Worm (Caenorhabditis elegans) whole organism, young adult: Measurements from ENCODE around the gene timm-17B.2.

ENCODE experiments used
- B0035.1 ChIP-seq: sonication (generic microtip); optimal IDR thresholded peaks from 2 replicates; lab custom pipeline; 2016; ENCODE audit warnings: missing genetic modification characterization, mild to moderate bottlenecking, missing compliant biosample characterization, missing genotype, missing genetic modification reagents
- C17E4.6 ChIP-seq: fragments of 200-800 bp; sonication (Bioruptor generic); IDR thresholded peaks from 2 replicates; pipeline ENCODE4 v1.3.6; 2022; ENCODE audit warnings: missing genetic modification reagents, missing genetic modification characterization, missing compliant biosample characterization
- F23B12.7 ChIP-seq: sonication (generic microtip); optimal IDR thresholded peaks from 2 replicates; lab custom pipeline; 2017; ENCODE audit warnings: missing genetic modification characterization, mild to moderate bottlenecking, missing compliant biosample characterization, antibody characterized with exemption, moderate library complexity; ENCODE audit not compliant: insufficient read depth
- F33H1.4 ChIP-seq: fragments of 200-800 bp; sonication (Bioruptor generic); IDR thresholded peaks from 2 replicates; pipeline ENCODE4 v1.3.6; 2022; ENCODE audit warnings: missing genetic modification reagents, missing genetic modification characterization, missing compliant biosample characterization
- F39B2.1 ChIP-seq: fragments of 200-800 bp; sonication (Bioruptor generic); IDR thresholded peaks from 2 replicates; pipeline ENCODE4 v1.3.6; 2022; ENCODE audit warnings: missing genetic modification reagents, missing genetic modification characterization, missing compliant biosample characterization
- F52B5.7 ChIP-seq: sonication (generic microtip); optimal IDR thresholded peaks from 2 replicates; lab custom pipeline; 2016; ENCODE audit warnings: mild to moderate bottlenecking, missing genetic modification characterization, missing compliant biosample characterization
- F57C9.4 ChIP-seq: sonication (generic microtip); optimal IDR thresholded peaks from 2 replicates; lab custom pipeline; 2017; ENCODE audit warnings: mild to moderate bottlenecking, missing genetic modification characterization, missing compliant biosample characterization
- K11D2.4 ChIP-seq: fragments of 200-800 bp; sonication (Bioruptor generic); IDR thresholded peaks from 2 replicates; pipeline ENCODE4 v1.3.6; 2022; ENCODE audit warnings: missing genetic modification reagents, missing genetic modification characterization, missing compliant biosample characterization
- Y56A3A.18 ChIP-seq: fragments of 200-800 bp; sonication (Bioruptor generic); IDR thresholded peaks from 2 replicates; pipeline ENCODE4 v1.3.6; 2022; ENCODE audit warnings: missing genetic modification reagents, missing genetic modification characterization, missing compliant biosample characterization
- aptf-2 ChIP-seq: fragments of 200-800 bp; sonication (Bioruptor generic); conservative IDR thresholded peaks from 2 replicates; pipeline ENCODE4 v1.3.6; 2022; ENCODE audit warnings: missing genetic modification reagents, missing genetic modification characterization, missing compliant biosample characterization
- atf-7 ChIP-seq: sonication (generic microtip); optimal IDR thresholded peaks from 2 replicates; lab custom pipeline; 2017; ENCODE audit warnings: mild to moderate bottlenecking, missing genetic modification characterization, missing compliant biosample characterization
- attf-3 ChIP-seq: fragments of 200-800 bp; sonication (Bioruptor generic); conservative IDR thresholded peaks from 2 replicates; pipeline ENCODE4 v1.3.6; 2022; ENCODE audit warnings: missing genetic modification reagents, missing genetic modification characterization, missing compliant biosample characterization
- bed-1 ChIP-seq: fragments of 200-800 bp; sonication (Bioruptor generic); IDR thresholded peaks from 2 replicates; pipeline ENCODE4 v1.3.6; 2022; ENCODE audit warnings: missing genetic modification reagents, missing genetic modification characterization, missing compliant biosample characterization
- cebp-2 ChIP-seq: fragments of 200-800 bp; sonication (Bioruptor generic); IDR thresholded peaks from 2 replicates; pipeline ENCODE4 v1.3.6; 2022; ENCODE audit warnings: missing genetic modification characterization, missing compliant biosample characterization
- ceh-40 ChIP-seq: fragments of 200-800 bp; sonication (Bioruptor generic); IDR thresholded peaks from 2 replicates; pipeline ENCODE4 v1.3.6; 2022; ENCODE audit warnings: missing genetic modification characterization, missing compliant biosample characterization
- dpl-1 ChIP-seq: fragments of 150-350 bp; optimal IDR thresholded peaks from 2 replicates; lab custom pipeline; 2014; ENCODE audit warnings: missing biosample characterization, missing genetic modification reagents, missing genetic modification characterization
- efl-1 ChIP-seq: fragments of 150-350 bp; optimal IDR thresholded peaks from 2 replicates; lab custom pipeline; 2014; ENCODE audit warnings: missing biosample characterization, missing genetic modification reagents, missing genetic modification characterization
- egrh-3 ChIP-seq: fragments of 200-800 bp; sonication (Bioruptor generic); IDR thresholded peaks from 2 replicates; pipeline ENCODE4 v1.3.6; 2022; ENCODE audit warnings: missing genetic modification reagents, missing genetic modification characterization, missing compliant biosample characterization
- ekl-4 ChIP-seq: fragments of 200-800 bp; sonication (Bioruptor generic); IDR thresholded peaks from 2 replicates; pipeline ENCODE4 v1.3.6; 2022; ENCODE audit warnings: missing genetic modification reagents, missing genetic modification characterization, missing compliant biosample characterization
- ets-4 ChIP-seq: fragments of 200-800 bp; sonication (Bioruptor generic); optimal IDR thresholded peaks from 2 replicates; lab custom pipeline; 2018; ENCODE audit warnings: mild to moderate bottlenecking, missing genetic modification characterization, missing compliant biosample characterization
- him-1 ChIP-seq: sonication (generic microtip); optimal IDR thresholded peaks from 2 replicates; lab custom pipeline; 2016; ENCODE audit warnings: missing genotype, missing genetic modification reagents, missing genetic modification characterization, missing compliant biosample characterization
- hlh-12 ChIP-seq: sonication (generic microtip); optimal IDR thresholded peaks from 2 replicates; lab custom pipeline; 2016; ENCODE audit warnings: missing genetic modification characterization, missing compliant biosample characterization
- hmg-1.2 ChIP-seq: fragments of 200-800 bp; sonication (Bioruptor generic); IDR thresholded peaks from 2 replicates; pipeline ENCODE4 v1.3.6; 2022; ENCODE audit warnings: missing genetic modification reagents, missing genetic modification characterization, missing compliant biosample characterization
- hsf-1 ChIP-seq: fragments of 200-800 bp; sonication (Bioruptor generic); IDR thresholded peaks from 2 replicates; pipeline ENCODE4 v1.3.6; 2022; ENCODE audit warnings: missing genetic modification reagents, missing genetic modification characterization, missing compliant biosample characterization
- let-526 ChIP-seq: fragments of 200-800 bp; sonication (Bioruptor generic); IDR thresholded peaks from 2 replicates; pipeline ENCODE4 v1.3.6; 2022; ENCODE audit warnings: missing genetic modification reagents, missing genetic modification characterization, missing compliant biosample characterization
- let-607 ChIP-seq, 2 experiments: fragments of 200-800 bp in 1 of 2; sonication (Bioruptor generic) in 1 of 2; sonication (generic microtip) in 1 of 2; optimal IDR thresholded peaks; 2 replicates each; lab custom pipeline; 2016 to 2018; ENCODE audit warnings: mild to moderate bottlenecking in 2 of 2, missing compliant biosample characterization in 2 of 2, missing genetic modification characterization in 2 of 2, moderate library complexity in 2 of 2, missing genotype in 1 of 2
- lin-40 ChIP-seq: sonication (generic microtip); optimal IDR thresholded peaks from 2 replicates; lab custom pipeline; 2016; ENCODE audit warnings: missing genetic modification characterization, mild to moderate bottlenecking, missing compliant biosample characterization, missing genotype, missing genetic modification reagents
- madf-3 ChIP-seq: fragments of 200-800 bp; sonication (Bioruptor generic); IDR thresholded peaks from 2 replicates; pipeline ENCODE4 v1.3.6; 2022; ENCODE audit warnings: missing genetic modification reagents, missing genetic modification characterization, missing compliant biosample characterization
- madf-6 ChIP-seq: fragments of 200-800 bp; sonication (Bioruptor generic); IDR thresholded peaks from 2 replicates; pipeline ENCODE4 v1.3.6; 2022; ENCODE audit warnings: missing genetic modification reagents, missing genetic modification characterization, missing compliant biosample characterization
- madf-8 ChIP-seq: fragments of 200-800 bp; sonication (Bioruptor generic); conservative IDR thresholded peaks from 2 replicates; pipeline ENCODE4 v1.3.6; 2022; ENCODE audit warnings: missing genetic modification reagents, missing genetic modification characterization, missing compliant biosample characterization
- mcd-1 ChIP-seq: fragments of 200-800 bp; sonication (Bioruptor generic); IDR thresholded peaks from 2 replicates; pipeline ENCODE4 v1.3.6; 2022; ENCODE audit warnings: missing genetic modification reagents, missing genetic modification characterization, missing compliant biosample characterization
- mel-28 ChIP-seq: sonication (generic microtip); optimal IDR thresholded peaks from 2 replicates; lab custom pipeline; 2016; ENCODE audit warnings: borderline replicate concordance, mild to moderate bottlenecking, missing genetic modification characterization, missing compliant biosample characterization
- mes-4 ChIP-seq: sonication (generic microtip); optimal IDR thresholded peaks from 2 replicates; lab custom pipeline; 2016; ENCODE audit warnings: missing genotype, missing genetic modification characterization, missing compliant biosample characterization
- nfya-1 ChIP-seq: sonication (generic microtip); optimal IDR thresholded peaks from 2 replicates; lab custom pipeline; 2017; ENCODE audit warnings: antibody characterized with exemption, missing compliant biosample characterization, missing genetic modification characterization, borderline replicate concordance; ENCODE audit not compliant: insufficient read depth
- nfyb-1 ChIP-seq: fragments of 200-800 bp; sonication (Bioruptor generic); IDR thresholded peaks from 2 replicates; pipeline ENCODE4 v1.3.6; 2022; ENCODE audit warnings: missing genetic modification reagents, missing genetic modification characterization, missing compliant biosample characterization
- nhr-90 ChIP-seq: sonication (generic microtip); optimal IDR thresholded peaks from 2 replicates; lab custom pipeline; 2016; ENCODE audit warnings: missing genotype, mild to moderate bottlenecking, missing genetic modification characterization, missing compliant biosample characterization
- pbrm-1 ChIP-seq: fragments of 200-800 bp; sonication (Bioruptor generic); IDR thresholded peaks from 2 replicates; pipeline ENCODE4 v1.3.6; 2022; ENCODE audit warnings: missing genetic modification reagents, missing genetic modification characterization, missing compliant biosample characterization
- sdz-38 ChIP-seq: sonication (generic microtip); optimal IDR thresholded peaks from 2 replicates; lab custom pipeline; 2016; ENCODE audit warnings: missing genotype, missing genetic modification characterization, missing compliant biosample characterization
- sea-2 ChIP-seq: fragments of 200-800 bp; sonication (Bioruptor generic); IDR thresholded peaks from 2 replicates; pipeline ENCODE4 v1.3.6; 2022; ENCODE audit warnings: missing genetic modification characterization, missing compliant biosample characterization
- snpc-1.1 ChIP-seq: sonication (generic microtip); optimal IDR thresholded peaks from 2 replicates; lab custom pipeline; 2017; ENCODE audit warnings: missing genetic modification characterization, mild to moderate bottlenecking, missing compliant biosample characterization, antibody characterized with exemption, moderate library complexity, missing genotype, missing genetic modification reagents; ENCODE audit not compliant: insufficient read depth
- sptf-2 ChIP-seq: fragments of 200-800 bp; sonication (Bioruptor generic); optimal IDR thresholded peaks from 2 replicates; lab custom pipeline; 2018; ENCODE audit warnings: mild to moderate bottlenecking, missing genetic modification characterization, missing compliant biosample characterization
- tlf-1 ChIP-seq: fragments of 200-800 bp; sonication (Bioruptor generic); optimal IDR thresholded peaks from 2 replicates; lab custom pipeline; 2018; ENCODE audit warnings: mild to moderate bottlenecking, missing genetic modification characterization, missing compliant biosample characterization
- zim-3 ChIP-seq: sonication (generic microtip); optimal IDR thresholded peaks from 2 replicates; lab custom pipeline; 2017; ENCODE audit warnings: mild to moderate bottlenecking, missing genetic modification characterization, moderate library complexity, missing compliant biosample characterization
- ztf-26 ChIP-seq: sonication (generic microtip); optimal IDR thresholded peaks from 2 replicates; lab custom pipeline; 2017; ENCODE audit warnings: missing genetic modification characterization, missing compliant biosample characterization
- ztf-3 ChIP-seq: fragments of 200-800 bp; sonication (Bioruptor generic); optimal IDR thresholded peaks from 2 replicates; lab custom pipeline; 2018; ENCODE audit warnings: mild to moderate bottlenecking, missing genetic modification characterization, missing compliant biosample characterization

The timm-17B.2 gene

DNA sequence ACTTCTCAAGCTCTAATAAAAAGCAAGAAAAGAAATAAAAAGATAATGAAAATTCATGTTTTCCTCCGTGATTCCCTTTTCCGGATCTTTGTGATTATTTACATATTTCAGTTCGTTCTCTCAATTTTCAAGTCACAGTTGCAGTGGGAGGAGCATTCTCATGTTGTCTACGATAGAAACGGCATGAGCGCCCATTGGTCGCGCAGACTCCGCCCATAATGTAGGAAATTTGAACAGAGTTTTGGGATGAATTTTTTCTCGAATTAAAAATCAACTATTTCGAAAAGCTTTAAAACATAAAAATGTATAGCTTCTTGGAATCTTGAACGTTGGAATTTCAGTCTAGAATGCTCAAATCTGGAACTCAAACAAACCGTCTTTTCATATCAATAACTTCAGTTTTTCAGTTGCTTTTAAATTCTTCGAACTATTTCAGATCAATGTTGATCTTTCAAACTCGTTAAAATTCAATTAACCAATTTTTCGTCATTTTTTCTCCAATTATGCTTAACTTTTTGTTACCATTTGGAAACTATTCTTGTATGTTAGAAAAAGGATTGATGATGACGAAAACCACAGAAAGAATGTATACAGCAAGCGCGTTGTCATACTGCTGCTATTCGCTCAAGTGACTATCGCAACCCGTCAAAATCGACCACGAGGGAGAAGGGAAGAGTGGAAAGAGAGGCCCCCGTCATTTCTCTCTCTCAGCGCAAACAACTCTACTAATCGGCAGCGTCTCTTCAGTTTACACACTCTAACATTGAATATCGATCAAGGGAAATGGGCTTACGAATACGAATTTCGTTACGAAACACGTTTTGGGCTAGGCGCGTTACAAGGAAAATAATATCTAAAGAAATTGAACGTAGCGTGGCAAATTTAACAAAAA, 35.4 kb downstream of the timm-17B.2 start (continued):
- TF ChIP-seq mes-4 (no peak), atf-7 (peak; percentile 14), hlh-12 (no peak), madf-8 (no peak), madf-3 (GFP tag; lab: Robert Waterston, UW) (peak; percentile 86), F39B2.1 (GFP tag; lab: Robert Waterston, UW) (0 out of 2 replicates have a peak, but pooled peaks have one; percentile 34)

DNA sequence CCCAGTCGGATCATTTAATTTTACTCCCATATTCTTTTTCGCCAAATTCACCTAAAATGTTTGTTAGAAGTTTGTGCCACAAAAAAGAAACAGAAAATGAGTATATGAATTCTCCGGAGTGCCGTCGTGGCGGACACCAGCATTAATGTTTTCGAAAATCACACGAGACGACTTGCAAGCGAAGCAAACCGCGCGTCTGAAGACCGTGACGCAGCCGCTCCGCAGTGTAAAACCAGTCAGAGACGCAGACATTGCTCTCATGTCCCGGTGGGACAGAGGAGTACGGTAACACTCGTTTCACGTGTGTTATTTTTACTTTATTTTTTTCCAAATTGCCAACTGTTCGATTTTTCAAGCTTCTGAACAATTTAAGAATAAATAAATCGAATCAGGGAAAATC, 36.3 kb downstream of the timm-17B.2 start, which contains the start of the genes T26A8.4 and pdtf-1:
Gene T26A8.4 (minus strand): TSS at position 185 of the 400 bp plus-strand sequence.
Gene pdtf-1 (plus strand): TSS at position 330 of the 400 bp plus-strand sequence.
- TF ChIP-seq ztf-3 (no peak), K11D2.4 (GFP tag; lab: Robert Waterston, UW) (peak; percentile 76), lin-40 (peak; percentile 80), F57C9.4 (no peak), hsf-1 (GFP tag; lab: Robert Waterston, UW) (peak; percentile 70), efl-1 (GFP tag; lab: Kevin White, UChicago) (peak; percentile 60), bed-1 (GFP tag; lab: Robert Waterston, UW) (no peak), cebp-2 (GFP tag; lab: Robert Waterston, UW) (no peak), B0035.1 (tag; lab: Kevin White, UChicago) (peak; percentile 51), sea-2 (GFP tag; lab: Robert Waterston, UW) (0 out of 2 replicates have a peak, but pooled peaks have one; percentile 26), pbrm-1 (GFP tag; lab: Robert Waterston, UW) (peak; percentile 95), aptf-2 (GFP tag; lab: Robert Waterston, UW) (no peak), zim-3 (tag; lab: Kevin White, UChicago) (peak; percentile 9), hmg-1.2 (GFP tag; lab: Robert Waterston, UW) (peak; percentile 91), mcd-1 (peak; percentile 83), C17E4.6 (GFP tag; lab: Robert Waterston, UW) (peak; percentile 79), ceh-40 (GFP tag; lab: Robert Waterston, UW) (no peak), mel-28 (no peak), madf-6 (GFP tag; lab: Robert Waterston, UW) (peak; percentile 84), let-607 (tag; optimal IDR thresholded peaks at IDR 0.05; lab: Kevin White, UChicago) (peak; percentile 87 to 88), Y56A3A.18 (GFP tag; lab: Robert Waterston, UW) (0 out of 2 replicates have a peak, but pooled peaks have one; percentile 62), ekl-4 (GFP tag; lab: Robert Waterston, UW) (peak; percentile 92), egrh-3 (peak; percentile 63), tlf-1 (GFP tag; lab: Kevin White, UChicago) (peak; percentile 93), let-526 (GFP tag; lab: Robert Waterston, UW) (peak; percentile 75; the same call in 1 of the 2 replicates), sdz-38 (tag; lab: Kevin White, UChicago) (no peak), sptf-2 (no peak), ets-4 (GFP tag; lab: Kevin White, UChicago) (no peak), atf-7 (peak; percentile 26), nfyb-1 (GFP tag; lab: Robert Waterston, UW) (peak; percentile 96), nhr-90 (tag; lab: Kevin White, UChicago) (no peak), attf-3 (GFP tag; lab: Robert Waterston, UW) (peak; percentile 77), F33H1.4 (GFP tag; lab: Robert Waterston, UW) (peak; percentile 97), snpc-1.1 (tag; lab: Kevin White, UChicago) (peak; percentile 80), nfya-1 (tag; lab: Kevin White, UChicago) (no peak), him-1 (tag; lab: Kevin White, UChicago) (no peak), F52B5.7 (peak; percentile 6), F23B12.7 (tag; lab: Kevin White, UChicago) (peak; percentile 92), dpl-1 (peak; percentile 60), ztf-26 (tag; lab: Kevin White, UChicago) (peak; percentile 20)
